Fruit fly (Drosophila melanogaster) whole organism, embryonic: ENCODE data around the gene run.

Experiments used
- B-H2 ChIP-seq: fragments of 200-800 bp; sonication (Bioruptor generic); optimal IDR thresholded peaks from 2 replicates; lab custom pipeline; 2018; ENCODE audit warnings: missing biosample characterization, mild to moderate bottlenecking, missing genetic modification characterization
- CG11093 ChIP-seq: fragments of 200-800 bp; sonication (Bioruptor generic); IDR thresholded peaks from 3 replicates; pipeline ENCODE4 v1.3.6; 2022; ENCODE audit warnings: missing biosample characterization, missing genetic modification characterization
- CG11723 ChIP-seq: fragments of 200-800 bp; sonication (Bioruptor generic); optimal IDR thresholded peaks from 2 replicates; lab custom pipeline; 2017; ENCODE audit warnings: missing biosample characterization, mild to moderate bottlenecking, missing genetic modification characterization
- CG12391 ChIP-seq: fragments of 200-800 bp; sonication (Bioruptor generic); optimal IDR thresholded peaks from 3 replicates; lab custom pipeline; 2018; ENCODE audit warnings: missing biosample characterization, mild to moderate bottlenecking, missing genetic modification characterization, moderate library complexity
- CG13624 ChIP-seq: fragments of 200-800 bp; sonication (Bioruptor generic); optimal IDR thresholded peaks from 2 replicates; lab custom pipeline; 2016; ENCODE audit warnings: missing biosample characterization, missing genetic modification characterization
- CG14965 ChIP-seq: fragments of 200-800 bp; sonication (Bioruptor generic); optimal IDR thresholded peaks from 2 replicates; lab custom pipeline; 2016; ENCODE audit warnings: missing biosample characterization, missing genetic modification characterization, borderline replicate concordance
- CG15073 ChIP-seq: fragments of 200-800 bp; sonication (Bioruptor generic); optimal IDR thresholded peaks from 2 replicates; lab custom pipeline; 2016; ENCODE audit warnings: missing biosample characterization, missing genetic modification characterization
- CG16813 ChIP-seq: fragments of 200-800 bp; sonication (Bioruptor generic); IDR thresholded peaks from 3 replicates; pipeline ENCODE4 v1.3.6; 2022; ENCODE audit warnings: missing biosample characterization, missing genetic modification characterization; ENCODE audit not compliant: partially characterized antibody
- CG17829 ChIP-seq: fragments of 200-800 bp; optimal IDR thresholded peaks from 2 replicates; lab custom pipeline; 2019; ENCODE audit warnings: missing biosample characterization, mild to moderate bottlenecking, missing genetic modification characterization, moderate library complexity
- CG1832 ChIP-seq: fragments of 200-800 bp; sonication (Bioruptor generic); optimal IDR thresholded peaks from 2 replicates; lab custom pipeline; 2017; ENCODE audit warnings: missing biosample characterization, mild to moderate bottlenecking, missing genetic modification characterization, inconsistent platforms
- CG2129 ChIP-seq: fragments of 200-800 bp; sonication (Bioruptor generic); IDR thresholded peaks from 2 replicates; pipeline ENCODE4 v1.3.6; 2022; ENCODE audit warnings: missing biosample characterization, missing genetic modification characterization; ENCODE audit not compliant: partially characterized antibody
- CG30403 ChIP-seq: fragments of 200-800 bp; sonication (Bioruptor generic); optimal IDR thresholded peaks from 3 replicates; lab custom pipeline; 2016; ENCODE audit warnings: missing biosample characterization, missing genetic modification characterization
- CG32532 ChIP-seq: fragments of 200-800 bp; sonication (Bioruptor generic); IDR thresholded peaks from 2 replicates; pipeline ENCODE4 v1.3.6; 2022; ENCODE audit warnings: missing biosample characterization, missing genetic modification characterization
- CG4820 ChIP-seq: fragments of 200-800 bp; sonication (Bioruptor generic); optimal IDR thresholded peaks from 3 replicates; lab custom pipeline; 2016; ENCODE audit warnings: missing biosample characterization, missing genetic modification characterization
- CG6175 ChIP-seq: fragments of 200-800 bp; sonication (Bioruptor generic); IDR thresholded peaks from 3 replicates; pipeline ENCODE4 v1.3.6; 2022; ENCODE audit warnings: missing biosample characterization, missing genetic modification characterization
- CG6765 ChIP-seq: fragments of 200-800 bp; sonication (Bioruptor generic); optimal IDR thresholded peaks from 3 replicates; lab custom pipeline; 2017; ENCODE audit warnings: missing biosample characterization, mild to moderate bottlenecking, missing genetic modification characterization
- CG7963 ChIP-seq: fragments of 200-800 bp; sonication (Bioruptor generic); IDR thresholded peaks from 3 replicates; pipeline ENCODE4 v1.3.6; 2022; ENCODE audit warnings: missing biosample characterization, missing genetic modification characterization; ENCODE audit not compliant: partially characterized antibody
- CG7987 ChIP-seq: fragments of 200-800 bp; sonication (Bioruptor generic); optimal IDR thresholded peaks from 2 replicates; lab custom pipeline; 2018; ENCODE audit warnings: missing biosample characterization, mild to moderate bottlenecking, missing genetic modification characterization, moderate library complexity
- CG8359 ChIP-seq: fragments of 200-800 bp; sonication (Bioruptor generic); optimal IDR thresholded peaks from 2 replicates; lab custom pipeline; 2017; ENCODE audit warnings: missing biosample characterization, mild to moderate bottlenecking, missing genetic modification characterization, borderline replicate concordance
- CoRest ChIP-seq: fragments of 200-800 bp; sonication (Bioruptor generic); optimal IDR thresholded peaks from 3 replicates; lab custom pipeline; 2018; ENCODE audit warnings: missing biosample characterization, mild to moderate bottlenecking, missing genetic modification characterization, moderate library complexity
- D ChIP-seq, 2 experiments: fragments of 200-800 bp in 1 of 2; fragments of >200 bp in 1 of 2; sonication (Bioruptor generic) in 1 of 2; optimal IDR thresholded peaks; 2 replicates in 1 of 2; 3 replicates in 1 of 2; lab custom pipeline; 2017; ENCODE audit warnings: mild to moderate bottlenecking in 1 of 2, missing biosample characterization in 1 of 2, missing genetic modification characterization in 1 of 2, missing genetic modification reagents in 1 of 2
- D19B ChIP-seq: fragments of 200-800 bp; sonication (Bioruptor generic); optimal IDR thresholded peaks from 2 replicates; lab custom pipeline; 2017; ENCODE audit warnings: missing biosample characterization, mild to moderate bottlenecking, missing genetic modification characterization
- Dp ChIP-seq: fragments of 200-800 bp; sonication (Bioruptor generic); optimal IDR thresholded peaks from 2 replicates; lab custom pipeline; 2018; ENCODE audit warnings: missing biosample characterization, mild to moderate bottlenecking, missing genetic modification characterization, moderate library complexity
- Fer2 ChIP-seq: fragments of 200-800 bp; sonication (Bioruptor generic); optimal IDR thresholded peaks from 2 replicates; lab custom pipeline; 2018; ENCODE audit warnings: missing biosample characterization, mild to moderate bottlenecking, missing genetic modification characterization, moderate library complexity
- Hsf ChIP-seq: fragments of 200-800 bp; sonication (Bioruptor generic); optimal IDR thresholded peaks from 3 replicates; lab custom pipeline; 2016; ENCODE audit warnings: missing biosample characterization, missing genetic modification characterization
- Mad ChIP-seq: fragments of 200-800 bp; sonication (Bioruptor generic); optimal IDR thresholded peaks from 2 replicates; lab custom pipeline; 2016; ENCODE audit warnings: missing biosample characterization, missing genetic modification characterization
- Med ChIP-seq: fragments of 200-800 bp; sonication (Bioruptor generic); peaks from one replicate; lab custom pipeline; 2016; ENCODE audit warnings: missing biosample characterization, missing genetic modification characterization, mild to moderate bottlenecking, inconsistent platforms, moderate library complexity
- Oaz ChIP-seq: fragments of 200-800 bp; sonication (Bioruptor generic); IDR thresholded peaks from 2 replicates; pipeline ENCODE4 v1.3.6; 2022; ENCODE audit warnings: missing biosample characterization, missing genetic modification characterization
- Poxn ChIP-seq: fragments of 200-800 bp; sonication (Bioruptor generic); IDR thresholded peaks from 2 replicates; pipeline ENCODE4 v1.3.6; 2022; ENCODE audit warnings: missing biosample characterization, missing genetic modification characterization
- Xrp1 ChIP-seq: fragments of 200-800 bp; sonication (Bioruptor generic); IDR thresholded peaks from 2 replicates; pipeline ENCODE4 v1.3.6; 2022; ENCODE audit warnings: missing biosample characterization, missing genetic modification characterization
- az2 ChIP-seq: fragments of 200-800 bp; sonication (Bioruptor generic); optimal IDR thresholded peaks from 3 replicates; lab custom pipeline; 2016; ENCODE audit warnings: missing biosample characterization, missing genetic modification characterization
- cas ChIP-seq: fragments of 200-800 bp; sonication (Bioruptor generic); IDR thresholded peaks from 2 replicates; pipeline ENCODE4 v1.3.6; 2022; ENCODE audit warnings: missing biosample characterization, missing genetic modification characterization
- cg ChIP-seq: fragments of 200-800 bp; sonication (Bioruptor generic); optimal IDR thresholded peaks from 3 replicates; lab custom pipeline; 2019; ENCODE audit warnings: missing biosample characterization, mild to moderate bottlenecking, missing genetic modification characterization, moderate library complexity
- chinmo ChIP-seq: fragments of 200-800 bp; sonication (Bioruptor generic); IDR thresholded peaks from 4 replicates; pipeline ENCODE4 v1.3.6; 2022; ENCODE audit warnings: missing biosample characterization, missing genetic modification characterization; ENCODE audit not compliant: partially characterized antibody
- da ChIP-seq: fragments of 200-800 bp; sonication (Bioruptor generic); optimal IDR thresholded peaks from 2 replicates; lab custom pipeline; 2016; ENCODE audit warnings: missing biosample characterization, missing genetic modification characterization
- exex ChIP-seq: fragments of 200-800 bp; sonication (Bioruptor generic); optimal IDR thresholded peaks from 4 replicates; lab custom pipeline; 2018; ENCODE audit warnings: missing biosample characterization, mild to moderate bottlenecking, missing genetic modification characterization, moderate library complexity
- fd64A ChIP-seq: fragments of 200-800 bp; sonication (Bioruptor generic); optimal IDR thresholded peaks from 3 replicates; lab custom pipeline; 2018; ENCODE audit warnings: missing biosample characterization, mild to moderate bottlenecking, missing genetic modification characterization
- fu2 ChIP-seq: fragments of 200-800 bp; sonication (Bioruptor generic); optimal IDR thresholded peaks from 2 replicates; lab custom pipeline; 2016; ENCODE audit warnings: missing biosample characterization, missing genetic modification characterization
- gcm2 ChIP-seq: fragments of 200-800 bp; sonication (Bioruptor generic); optimal IDR thresholded peaks from 2 replicates; lab custom pipeline; 2016; ENCODE audit warnings: missing biosample characterization, missing genetic modification characterization
- grn ChIP-seq: fragments of 200-800 bp; sonication (Bioruptor generic); optimal IDR thresholded peaks from 3 replicates; lab custom pipeline; 2017; ENCODE audit warnings: missing biosample characterization, missing genetic modification characterization
- her ChIP-seq: fragments of 200-800 bp; sonication (Bioruptor generic); optimal IDR thresholded peaks from 2 replicates; lab custom pipeline; 2016; ENCODE audit warnings: missing biosample characterization, missing genetic modification characterization
- lov ChIP-seq, 2 experiments: fragments of 200-800 bp in 1 of 2; fragments of >200 bp in 1 of 2; sonication (Bioruptor generic) in 1 of 2; IDR thresholded peaks in 1 of 2; optimal IDR thresholded peaks in 1 of 2; 2 replicates in 1 of 2; 3 replicates in 1 of 2; pipeline versions ENCODE4 v1.3.6 to Lab custom; 2017 to 2022; ENCODE audit warnings: missing biosample characterization in 1 of 2, missing genetic modification characterization in 1 of 2
- nmo ChIP-seq: fragments of 200-800 bp; sonication (Bioruptor generic); optimal IDR thresholded peaks from 2 replicates; lab custom pipeline; 2018; ENCODE audit warnings: missing biosample characterization, mild to moderate bottlenecking, missing genetic modification characterization, moderate library complexity
- so ChIP-seq: fragments of 200-800 bp; sonication (Bioruptor generic); IDR thresholded peaks from 3 replicates; pipeline ENCODE4 v1.3.6; 2022; ENCODE audit warnings: missing biosample characterization, missing genetic modification characterization
- sqz ChIP-seq: fragments of 200-800 bp; sonication (Bioruptor generic); optimal IDR thresholded peaks from 3 replicates; lab custom pipeline; 2018; ENCODE audit warnings: missing biosample characterization, mild to moderate bottlenecking, missing genetic modification characterization
- tin ChIP-seq: fragments of 200-800 bp; sonication (Bioruptor generic); optimal IDR thresholded peaks from 3 replicates; lab custom pipeline; 2016; ENCODE audit warnings: missing biosample characterization, missing genetic modification characterization
- unc-4 ChIP-seq: fragments of 200-800 bp; sonication (Bioruptor generic); IDR thresholded peaks from 2 replicates; pipeline ENCODE4 v1.3.6; 2022; ENCODE audit warnings: missing biosample characterization, missing genetic modification characterization; ENCODE audit not compliant: partially characterized antibody
- zfh2 ChIP-seq: fragments of 200-800 bp; sonication (Bioruptor generic); optimal IDR thresholded peaks from 2 replicates; lab custom pipeline; 2016; ENCODE audit warnings: missing biosample characterization, missing genetic modification characterization

Gene run

DNA sequence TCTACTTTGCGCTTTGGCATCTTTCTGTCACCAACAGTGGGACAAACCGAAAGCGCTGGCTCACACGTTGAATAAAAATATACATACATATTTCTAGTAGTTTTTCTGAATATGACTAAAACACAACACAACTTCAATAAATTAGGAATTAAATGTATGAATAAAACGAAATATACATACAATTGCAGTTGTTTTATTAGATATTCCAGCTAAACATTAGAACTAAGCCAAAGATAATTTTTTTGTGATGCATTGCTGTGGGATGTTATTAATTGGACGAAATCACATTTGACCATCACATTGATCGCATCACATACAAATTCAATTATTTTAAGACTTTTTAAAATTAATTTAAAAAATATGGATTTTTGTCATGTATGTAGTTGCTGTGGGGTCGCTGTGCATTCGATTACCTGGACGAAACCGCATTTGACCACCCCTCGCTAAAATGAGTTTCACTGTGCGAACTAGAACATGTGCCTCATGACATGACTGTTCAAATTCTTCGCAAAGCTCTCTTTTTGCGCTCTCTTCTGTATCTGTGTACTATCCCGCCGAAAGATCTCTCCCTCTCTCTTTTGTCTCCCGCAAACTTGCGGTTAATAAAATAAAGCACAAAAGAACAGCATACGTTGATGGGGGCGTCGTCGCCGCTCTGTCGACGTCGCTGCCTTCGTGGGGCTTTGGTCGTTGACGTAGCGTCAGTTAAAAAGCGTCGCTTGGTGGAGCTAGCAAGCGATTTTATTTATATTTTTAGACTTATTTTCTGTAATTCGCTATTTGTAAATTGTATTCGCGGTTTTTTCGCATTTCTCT lies 33.7 kb upstream of the run start, which contains the start of gene Cyp6v1 (continued):
- TF ChIP-seq CG13624 (GFP tag; lab: Kevin White, UChicago) = no peak
- TF ChIP-seq gcm2 = no peak
- TF ChIP-seq CoRest (tag; lab: Kevin White, UChicago) = peak; percentile 63
- 0 out of 2 replicates have a peak, but pooled peaks have one; percentile 24 for TF ChIP-seq Xrp1 (GFP tag; lab: Robert Waterston, UW)
- no peak for TF ChIP-seq grn
- no peak for TF ChIP-seq sqz (GFP tag; lab: Kevin White, UChicago)
- TF ChIP-seq nmo (GFP tag; lab: Kevin White, UChicago) = peak; percentile 53
- no peak for TF ChIP-seq CG6175
- 0 out of 4 replicates have a peak, but pooled peaks have one; percentile 52 for TF ChIP-seq chinmo (GFP tag; lab: Robert Waterston, UW)
- TF ChIP-seq CG15073 (GFP tag; lab: Kevin White, UChicago) = no peak
- no peak for TF ChIP-seq CG7987
- TF ChIP-seq so (GFP tag; lab: Robert Waterston, UW) = no peak
- peak; percentile 54 for TF ChIP-seq D19B (GFP tag; lab: Kevin White, UChicago)
- peak; percentile 3 for TF ChIP-seq CG17829 (tag; lab: Kevin White, UChicago)
- peak; percentile 6 for TF ChIP-seq az2 (GFP tag; lab: Kevin White, UChicago)
- no peak for TF ChIP-seq Mad (GFP tag; lab: Kevin White, UChicago)
- TF ChIP-seq CG30403 (GFP tag; lab: Kevin White, UChicago) = peak; percentile 57
- no peak for TF ChIP-seq CG16813
- no peak for TF ChIP-seq Fer2 (tag; lab: Kevin White, UChicago)
- TF ChIP-seq cas (GFP tag; lab: Robert Waterston, UW) = no peak
- TF ChIP-seq CG11723 (GFP tag; lab: Kevin White, UChicago) = peak; percentile 20
- TF ChIP-seq CG32532 (GFP tag; lab: Robert Waterston, UW) = no peak; the same call in 1 of the 2 replicates
- no peak for TF ChIP-seq tin
- TF ChIP-seq fu2 (GFP tag; lab: Kevin White, UChicago) = no peak
- no peak for TF ChIP-seq da (GFP tag; lab: Kevin White, UChicago)
- no peak for TF ChIP-seq exex (tag; lab: Kevin White, UChicago)
- TF ChIP-seq Med (GFP tag; lab: Kevin White, UChicago) = peak; percentile 79
- TF ChIP-seq Oaz (GFP tag; lab: Robert Waterston, UW) = no peak
- no peak for TF ChIP-seq her (GFP tag; lab: Kevin White, UChicago)
- no peak for TF ChIP-seq fd64A (GFP tag; lab: Kevin White, UChicago)
- no peak for TF ChIP-seq CG2129
- TF ChIP-seq lov (optimal IDR thresholded peaks at IDR 0.05; lab: Kevin White, UChicago) = no peak
- no peak for TF ChIP-seq lov (GFP tag; IDR thresholded peaks at IDR 0.05; lab: Robert Waterston, UW)
- TF ChIP-seq CG4820 = no peak
- TF ChIP-seq Poxn (GFP tag; lab: Robert Waterston, UW) = no peak
- no peak for TF ChIP-seq D (optimal IDR thresholded peaks at IDR 0.05; lab: Kevin White, UChicago)
- no peak for TF ChIP-seq D (GFP tag; optimal IDR thresholded peaks at IDR 0.05; lab: Kevin White, UChicago)
- TF ChIP-seq zfh2 = peak; percentile 39
- TF ChIP-seq CG11093 (GFP tag; lab: Robert Waterston, UW) = no peak
- no peak for TF ChIP-seq unc-4 (GFP tag; lab: Robert Waterston, UW)
- TF ChIP-seq cg = no peak
- peak; percentile 7 for TF ChIP-seq B-H2 (GFP tag; lab: Kevin White, UChicago)
- no peak for TF ChIP-seq Dp (GFP tag; lab: Kevin White, UChicago)
- TF ChIP-seq CG6765 = peak; percentile 33
- TF ChIP-seq Hsf (GFP tag; lab: Kevin White, UChicago) = peak; percentile 33
- TF ChIP-seq CG12391 = peak; percentile 28
- no peak for TF ChIP-seq CG1832
- no peak for TF ChIP-seq CG8359 (GFP tag; lab: Kevin White, UChicago)
- TF ChIP-seq CG14965 (GFP tag; lab: Kevin White, UChicago) = no peak
- no peak for TF ChIP-seq CG7963 (GFP tag; lab: Robert Waterston, UW)
